Fruit fly (Drosophila melanogaster) whole organism, embryonic: ENCODE data around the gene Son.

Experiments used
- Atf-2 ChIP-seq: fragments of 200-800 bp; sonication (Bioruptor generic); optimal IDR thresholded peaks from 2 replicates; lab custom pipeline; 2016; ENCODE audit warnings: missing biosample characterization, missing genetic modification characterization
- Atf3 ChIP-seq: fragments of 200-800 bp; sonication (Bioruptor generic); optimal IDR thresholded peaks from 3 replicates; lab custom pipeline; 2016; ENCODE audit warnings: missing biosample characterization, missing genetic modification characterization
- Bteb2 ChIP-seq: fragments of 200-800 bp; sonication (Bioruptor generic); optimal IDR thresholded peaks from 2 replicates; lab custom pipeline; 2016; ENCODE audit warnings: missing biosample characterization, missing genetic modification characterization
- C15 ChIP-seq: fragments of 200-800 bp; sonication (Bioruptor generic); IDR thresholded peaks from 3 replicates; pipeline ENCODE4 v1.3.6; 2022; ENCODE audit warnings: missing biosample characterization, missing genetic modification characterization
- CG11560 ChIP-seq: fragments of 200-800 bp; sonication (Bioruptor generic); IDR thresholded peaks from 3 replicates; pipeline ENCODE4 v1.3.6; 2022; ENCODE audit warnings: missing biosample characterization, missing genetic modification characterization
- CG13894 ChIP-seq: fragments of 200-800 bp; sonication (Bioruptor generic); optimal IDR thresholded peaks from 3 replicates; lab custom pipeline; 2018; ENCODE audit warnings: missing biosample characterization, mild to moderate bottlenecking, missing genetic modification characterization, moderate library complexity
- CG14667 ChIP-seq: fragments of 200-800 bp; sonication (Bioruptor generic); IDR thresholded peaks from 2 replicates; pipeline ENCODE4 v1.3.6; 2022; ENCODE audit warnings: missing biosample characterization, missing genetic modification characterization
- CG1529 ChIP-seq: fragments of 200-800 bp; sonication (Bioruptor generic); optimal IDR thresholded peaks from 3 replicates; lab custom pipeline; 2018; ENCODE audit warnings: missing biosample characterization, missing genetic modification characterization
- CG17385 ChIP-seq: fragments of 200-800 bp; sonication (Bioruptor generic); optimal IDR thresholded peaks from 3 replicates; lab custom pipeline; 2018; ENCODE audit warnings: missing biosample characterization, mild to moderate bottlenecking, missing genetic modification characterization
- CG17612 ChIP-seq: fragments of 200-800 bp; sonication (Bioruptor generic); IDR thresholded peaks from 2 replicates; pipeline ENCODE4 v1.3.6; 2022; ENCODE audit warnings: missing biosample characterization, missing genetic modification characterization
- CG2875 ChIP-seq: fragments of 200-800 bp; sonication (Bioruptor generic); optimal IDR thresholded peaks from 2 replicates; lab custom pipeline; 2017; ENCODE audit warnings: missing biosample characterization, mild to moderate bottlenecking, missing genetic modification characterization, missing genetic modification reagents
- CG31388 ChIP-seq: fragments of 200-800 bp; sonication (Bioruptor generic); optimal IDR thresholded peaks from 2 replicates; lab custom pipeline; 2016; ENCODE audit warnings: missing biosample characterization, missing genetic modification characterization
- CG32767 ChIP-seq: fragments of 200-800 bp; sonication (Bioruptor generic); IDR thresholded peaks from 2 replicates; pipeline ENCODE4 v1.3.6; 2022; ENCODE audit warnings: missing biosample characterization, missing genetic modification characterization
- CG3281 ChIP-seq: fragments of 200-800 bp; sonication (Bioruptor generic); optimal IDR thresholded peaks from 3 replicates; lab custom pipeline; 2017; ENCODE audit warnings: missing biosample characterization, mild to moderate bottlenecking, missing genetic modification characterization
- CG3995 ChIP-seq: fragments of 200-800 bp; sonication (Bioruptor generic); optimal IDR thresholded peaks from 3 replicates; lab custom pipeline; 2016; ENCODE audit warnings: missing biosample characterization, missing genetic modification characterization
- CG42726 ChIP-seq: fragments of 200-800 bp; sonication (Bioruptor generic); IDR thresholded peaks from 2 replicates; pipeline ENCODE4 v1.3.6; 2022; ENCODE audit warnings: missing biosample characterization, missing genetic modification characterization; ENCODE audit not compliant: partially characterized antibody
- CG6272 ChIP-seq: fragments of 200-800 bp; sonication (Bioruptor generic); IDR thresholded peaks from 2 replicates; pipeline ENCODE4 v1.3.6; 2022; ENCODE audit warnings: missing biosample characterization, missing genetic modification characterization
- CHES-1-like ChIP-seq: fragments of 200-800 bp; sonication (Bioruptor generic); optimal IDR thresholded peaks from 2 replicates; lab custom pipeline; 2016; ENCODE audit warnings: missing biosample characterization, missing genetic modification characterization
- CTCF ChIP-seq: fragments of 200-800 bp; sonication (Bioruptor generic); optimal IDR thresholded peaks from 2 replicates; lab custom pipeline; 2017; ENCODE audit warnings: missing biosample characterization, mild to moderate bottlenecking, missing genetic modification characterization, moderate library complexity
- CoRest ChIP-seq: fragments of 200-800 bp; sonication (Bioruptor generic); optimal IDR thresholded peaks from 3 replicates; lab custom pipeline; 2018; ENCODE audit warnings: missing biosample characterization, mild to moderate bottlenecking, missing genetic modification characterization, moderate library complexity
- CrebB ChIP-seq: fragments of 200-800 bp; sonication (Bioruptor generic); optimal IDR thresholded peaks from 3 replicates; lab custom pipeline; 2018; ENCODE audit warnings: missing biosample characterization, mild to moderate bottlenecking, missing genetic modification characterization
- Dek ChIP-seq: fragments of 200-800 bp; sonication (Bioruptor generic); optimal IDR thresholded peaks from 3 replicates; lab custom pipeline; 2019; ENCODE audit warnings: missing biosample characterization, mild to moderate bottlenecking, missing genetic modification characterization, moderate library complexity
- Dfd ChIP-seq, 2 experiments: fragments of >200 bp; optimal IDR thresholded peaks; 2 replicates each; lab custom pipeline; 2017; ENCODE audit warnings: missing biosample characterization in 2 of 2, missing genetic modification characterization in 2 of 2
- Ets97D ChIP-seq: fragments of 200-800 bp; sonication (Bioruptor generic); optimal IDR thresholded peaks from 3 replicates; lab custom pipeline; 2016; ENCODE audit warnings: missing biosample characterization, missing genetic modification characterization
- Fer1 ChIP-seq: fragments of 200-800 bp; sonication (Bioruptor generic); optimal IDR thresholded peaks from 2 replicates; lab custom pipeline; 2017; ENCODE audit warnings: missing biosample characterization, mild to moderate bottlenecking, missing genetic modification characterization
- Gug ChIP-seq: fragments of 200-800 bp; sonication (Bioruptor generic); IDR thresholded peaks from 4 replicates; pipeline ENCODE4 v1.3.6; 2022; ENCODE audit warnings: missing biosample characterization, missing genetic modification characterization
- H15 ChIP-seq: fragments of 200-800 bp; sonication (Bioruptor generic); IDR thresholded peaks from 3 replicates; pipeline ENCODE4 v1.3.6; 2022; ENCODE audit warnings: missing biosample characterization, missing genetic modification characterization
- Hand ChIP-seq: fragments of 200-800 bp; sonication (Bioruptor generic); optimal IDR thresholded peaks from 2 replicates; lab custom pipeline; 2017; ENCODE audit warnings: mild to moderate bottlenecking, missing biosample characterization, missing genetic modification reagents, missing genetic modification characterization
- Jarid2 ChIP-seq: fragments of 200-800 bp; sonication (Bioruptor generic); optimal IDR thresholded peaks from 3 replicates; lab custom pipeline; 2017; ENCODE audit warnings: mild to moderate bottlenecking, missing biosample characterization, missing genetic modification reagents, missing genetic modification characterization
- MBD-R2 ChIP-seq: fragments of 200-800 bp; sonication (Bioruptor generic); IDR thresholded peaks from 2 replicates; pipeline ENCODE4 v1.3.6; 2022; ENCODE audit warnings: missing biosample characterization, missing genetic modification characterization
- Nf-YC ChIP-seq: fragments of 200-800 bp; optimal IDR thresholded peaks from 3 replicates; lab custom pipeline; 2019; ENCODE audit warnings: missing biosample characterization, mild to moderate bottlenecking, missing genetic modification characterization, moderate library complexity
- Xbp1 ChIP-seq: fragments of 200-800 bp; sonication (Bioruptor generic); optimal IDR thresholded peaks from 3 replicates; lab custom pipeline; 2016; ENCODE audit warnings: missing biosample characterization, mild to moderate bottlenecking, missing genetic modification characterization
- cato ChIP-seq: fragments of 200-800 bp; sonication (Bioruptor generic); optimal IDR thresholded peaks from 2 replicates; lab custom pipeline; 2016; ENCODE audit warnings: missing biosample characterization, missing genetic modification characterization, borderline replicate concordance
- ci ChIP-seq: fragments of 200-800 bp; sonication (Bioruptor generic); IDR thresholded peaks from 3 replicates; pipeline ENCODE4 v1.3.6; 2022; ENCODE audit warnings: missing biosample characterization, missing genetic modification characterization
- crol ChIP-seq: fragments of 200-800 bp; sonication (Bioruptor generic); IDR thresholded peaks from 2 replicates; pipeline ENCODE4 v1.3.6; 2022; ENCODE audit warnings: missing biosample characterization, missing genetic modification characterization
- disco-r ChIP-seq: fragments of 200-800 bp; sonication (Bioruptor generic); optimal IDR thresholded peaks from 2 replicates; lab custom pipeline; 2016; ENCODE audit warnings: missing biosample characterization, missing genetic modification characterization
- dmrt99B ChIP-seq: fragments of 200-800 bp; sonication (Bioruptor generic); optimal IDR thresholded peaks from 2 replicates; lab custom pipeline; 2018; ENCODE audit warnings: missing biosample characterization, mild to moderate bottlenecking, missing genetic modification characterization, moderate library complexity
- fu2 ChIP-seq: fragments of 200-800 bp; sonication (Bioruptor generic); optimal IDR thresholded peaks from 2 replicates; lab custom pipeline; 2016; ENCODE audit warnings: missing biosample characterization, missing genetic modification characterization
- gro ChIP-seq: fragments of 200-800 bp; sonication (Bioruptor generic); optimal IDR thresholded peaks from 2 replicates; lab custom pipeline; 2016; ENCODE audit warnings: missing biosample characterization, missing genetic modification characterization
- hb ChIP-seq: fragments of 200-800 bp; sonication (Bioruptor generic); IDR thresholded peaks from 3 replicates; pipeline ENCODE4 v1.3.6; 2022; ENCODE audit warnings: missing biosample characterization, missing genetic modification characterization; ENCODE audit not compliant: partially characterized antibody
- knrl ChIP-seq: fragments of 200-800 bp; sonication (Bioruptor generic); IDR thresholded peaks from 3 replicates; pipeline ENCODE4 v1.3.6; 2022; ENCODE audit warnings: missing biosample characterization, missing genetic modification characterization; ENCODE audit not compliant: partially characterized antibody
- lab ChIP-seq: fragments of 200-800 bp; sonication (Bioruptor generic); optimal IDR thresholded peaks from 3 replicates; lab custom pipeline; 2017; ENCODE audit warnings: missing biosample characterization, missing genetic modification characterization, mild to moderate bottlenecking, moderate library complexity, missing genetic modification reagents
- org-1 ChIP-seq: fragments of 200-800 bp; sonication (Bioruptor generic); optimal IDR thresholded peaks from 2 replicates; lab custom pipeline; 2017; ENCODE audit warnings: missing biosample characterization, missing genetic modification characterization
- pb ChIP-seq: fragments of 200-800 bp; sonication (Bioruptor generic); optimal IDR thresholded peaks from 3 replicates; lab custom pipeline; 2016; ENCODE audit warnings: missing biosample characterization, missing genetic modification characterization
- prd ChIP-seq, 3 experiments: fragments of >200 bp in 2 of 3; fragments of 200-800 bp in 1 of 3; sonication (Bioruptor generic) in 1 of 3; optimal IDR thresholded peaks in 2 of 3; IDR thresholded peaks in 1 of 3; 2 replicates in 2 of 3; 3 replicates in 1 of 3; pipeline versions ENCODE4 v1.3.6 to Lab custom; 2017 to 2022; ENCODE audit warnings: missing biosample characterization in 1 of 3, missing genetic modification characterization in 1 of 3
- sima ChIP-seq: fragments of 200-800 bp; sonication (Bioruptor generic); optimal IDR thresholded peaks from 2 replicates; lab custom pipeline; 2016; ENCODE audit warnings: missing biosample characterization, missing genetic modification characterization
- sisA ChIP-seq: fragments of 200-800 bp; sonication (Bioruptor generic); IDR thresholded peaks from 2 replicates; pipeline ENCODE4 v1.3.6; 2022; ENCODE audit warnings: missing biosample characterization, missing genetic modification characterization
- sqz ChIP-seq: fragments of 200-800 bp; sonication (Bioruptor generic); optimal IDR thresholded peaks from 3 replicates; lab custom pipeline; 2018; ENCODE audit warnings: missing biosample characterization, mild to moderate bottlenecking, missing genetic modification characterization
- zfh2 ChIP-seq: fragments of 200-800 bp; sonication (Bioruptor generic); optimal IDR thresholded peaks from 2 replicates; lab custom pipeline; 2016; ENCODE audit warnings: missing biosample characterization, missing genetic modification characterization

Son gene

DNA sequence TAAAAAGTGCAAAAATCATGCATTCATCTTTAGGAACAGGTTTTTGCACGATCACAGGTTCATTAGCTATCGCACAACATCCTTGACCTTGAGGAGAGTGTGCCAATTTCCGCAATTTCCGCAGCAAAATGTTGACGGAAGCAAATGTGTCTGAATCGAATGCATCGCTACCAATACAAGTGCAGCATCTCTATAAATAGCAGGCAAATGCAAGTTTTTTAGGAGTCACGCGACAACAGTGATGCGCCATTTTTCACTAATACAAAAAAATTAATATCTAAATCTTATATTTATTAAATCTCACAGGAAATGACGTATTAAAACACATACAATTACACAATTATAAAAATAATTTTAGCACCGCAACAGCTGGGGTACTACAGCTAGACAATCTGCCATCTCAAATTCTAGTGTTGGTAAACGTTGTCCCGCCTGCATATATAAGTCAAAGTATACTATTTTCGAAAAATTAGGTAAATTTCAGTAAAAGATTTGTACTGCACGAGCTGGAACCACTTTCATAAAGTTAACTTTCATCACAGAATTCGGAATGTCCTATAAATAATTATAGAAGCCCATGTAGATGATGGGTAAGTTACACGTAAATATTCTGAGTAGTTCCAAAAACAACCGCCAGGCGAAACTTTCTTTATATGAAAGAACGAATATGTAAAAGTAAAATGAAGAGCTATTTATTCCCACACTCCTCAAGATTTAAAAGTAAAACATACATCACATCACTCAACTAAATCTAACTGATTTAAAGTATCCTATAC is 3.8 kb upstream of the Son start, which contains the start of gene CG9399 (continued):
- TF ChIP-seq CG3995 (GFP tag; lab: Kevin White, UChicago): peak; percentile 74
- TF ChIP-seq CTCF: peak; percentile 97
- TF ChIP-seq ci (GFP tag; lab: Robert Waterston, UW): peak; percentile 99
- TF ChIP-seq MBD-R2 (GFP tag; lab: Robert Waterston, UW): peak; percentile 90
- peak; percentile 90 for TF ChIP-seq org-1 (GFP tag; lab: Kevin White, UChicago)
- TF ChIP-seq CG2875 (GFP tag; lab: Kevin White, UChicago): peak; percentile 96
- peak; percentile 91 for TF ChIP-seq Atf-2 (GFP tag; lab: Kevin White, UChicago)
- TF ChIP-seq pb (GFP tag; lab: Kevin White, UChicago): peak; percentile 61
- peak; percentile 78 for TF ChIP-seq Jarid2 (GFP tag; lab: Kevin White, UChicago)
- TF ChIP-seq CG42726 (GFP tag; lab: Robert Waterston, UW): peak; percentile 62; the same call in 1 of the 2 replicates
- peak; percentile 96 for TF ChIP-seq C15
- peak; percentile 62 for TF ChIP-seq knrl (GFP tag; lab: Robert Waterston, UW)
- peak; percentile 84 for TF ChIP-seq Nf-YC (tag; lab: Kevin White, UChicago)
- no peak for TF ChIP-seq Dfd (GFP tag; optimal IDR thresholded peaks at IDR 0.05; lab: Kevin White, UChicago)
- TF ChIP-seq CrebB (tag; lab: Kevin White, UChicago): peak; percentile 94
- peak; percentile 97 for TF ChIP-seq cato
- TF ChIP-seq gro (GFP tag; lab: Kevin White, UChicago): peak; percentile 89
- TF ChIP-seq CG17385 (GFP tag; lab: Kevin White, UChicago): peak; percentile 94
- TF ChIP-seq sqz (GFP tag; lab: Kevin White, UChicago): peak; percentile 93
- TF ChIP-seq hb (GFP tag; lab: Robert Waterston, UW): no peak
- TF ChIP-seq disco-r (GFP tag; lab: Kevin White, UChicago): peak; percentile 84
- TF ChIP-seq crol (GFP tag; lab: Robert Waterston, UW): peak; percentile 77
- peak; percentile 94 for TF ChIP-seq Fer1 (GFP tag; lab: Kevin White, UChicago)
- TF ChIP-seq sima (GFP tag; lab: Kevin White, UChicago): peak; percentile 83
- peak; percentile 97 for TF ChIP-seq lab (GFP tag; lab: Kevin White, UChicago)
- TF ChIP-seq Gug: peak; percentile 98
- peak; percentile 97 for TF ChIP-seq dmrt99B (tag; lab: Kevin White, UChicago)
- peak; percentile 87 for TF ChIP-seq CHES-1-like
- peak; percentile 98 for TF ChIP-seq CG6272 (GFP tag; lab: Robert Waterston, UW)
- peak; percentile 96 for TF ChIP-seq CG1529 (GFP tag; lab: Kevin White, UChicago)
- peak; percentile 98 for TF ChIP-seq sisA (GFP tag; lab: Robert Waterston, UW)
- peak; percentile 97 for TF ChIP-seq CG32767 (GFP tag; lab: Robert Waterston, UW)
- peak; percentile 92 for TF ChIP-seq Bteb2 (GFP tag; lab: Kevin White, UChicago)
- peak; percentile 94 for TF ChIP-seq zfh2
- peak; percentile 91 for TF ChIP-seq CG3281
- peak; percentile 96 for TF ChIP-seq Dek (tag; lab: Kevin White, UChicago)
- TF ChIP-seq CG14667: peak; percentile 98
- peak; percentile 99 for TF ChIP-seq Xbp1 (GFP tag; lab: Kevin White, UChicago)
- peak; percentile 99 for TF ChIP-seq H15
- peak; percentile 91 for TF ChIP-seq CG13894
- TF ChIP-seq CG31388 (GFP tag; lab: Kevin White, UChicago): peak; percentile 91
- peak; percentile 96 for TF ChIP-seq CG17612 (GFP tag; lab: Robert Waterston, UW)
- TF ChIP-seq Atf3 (GFP tag; lab: Kevin White, UChicago): peak; percentile 92
- TF ChIP-seq prd (optimal IDR thresholded peaks at IDR 0.05; lab: Kevin White, UChicago): no peak
- TF ChIP-seq prd (GFP tag; IDR thresholded peaks at IDR 0.05; lab: Robert Waterston, UW): peak; percentile 99
- TF ChIP-seq CoRest (tag; lab: Kevin White, UChicago): peak; percentile 98
- TF ChIP-seq CG11560 (tag; lab: Robert Waterston, UW): peak; percentile 87
- TF ChIP-seq fu2 (GFP tag; lab: Kevin White, UChicago): peak; percentile 92
- TF ChIP-seq Hand (GFP tag; lab: Kevin White, UChicago): peak; percentile 76
- TF ChIP-seq Ets97D: peak; percentile 94
